Fruit fly (Drosophila melanogaster): ENCODE results near the gene CG17568.

- TF ChIP-seq CG8478 (optimal IDR thresholded peaks at IDR 0.05) (no peak), CTCF (optimal IDR thresholded peaks at IDR 0.05) (no peak)
These were observed 46.5 kb downstream of the CG17568 start, which contains the start of gene Polr1D for dm6 chr2L:19134814-19135523.

Data from S2 (cell line).